Worm (Caenorhabditis elegans) whole organism, mixed stage, embryonic: Measurements from ENCODE around the gene Y57G11A.4.

ENCODE experiments used
- blmp-1 ChIP-seq: fragments of 150-350 bp; optimal IDR thresholded peaks from 2 replicates; lab custom pipeline; 2014; ENCODE audit warnings: missing biosample characterization, missing genetic modification characterization
- cnd-1 ChIP-seq: fragments of 200-800 bp; sonication (Bioruptor generic); optimal IDR thresholded peaks from 2 replicates; lab custom pipeline; 2018; ENCODE audit warnings: mild to moderate bottlenecking, missing genetic modification characterization, missing compliant biosample characterization
- elt-1 ChIP-seq: sonication (generic microtip); optimal IDR thresholded peaks from 2 replicates; lab custom pipeline; 2017; ENCODE audit warnings: missing genetic modification characterization, mild to moderate bottlenecking, missing compliant biosample characterization, antibody characterized with exemption, moderate library complexity, borderline replicate concordance; ENCODE audit not compliant: insufficient read depth
- hlh-1 ChIP-seq: fragments of 150-350 bp; optimal IDR thresholded peaks from 2 replicates; lab custom pipeline; 2014; ENCODE audit warnings: missing biosample characterization, missing genetic modification reagents, missing genetic modification characterization
- lin-13 ChIP-seq: fragments of 150-350 bp; optimal IDR thresholded peaks from 2 replicates; lab custom pipeline; 2014; ENCODE audit warnings: missing biosample characterization, missing genetic modification characterization
- mep-1 ChIP-seq: fragments of 150-350 bp; optimal IDR thresholded peaks from 2 replicates; lab custom pipeline; 2017; ENCODE audit warnings: missing biosample characterization, missing genetic modification reagents, missing genetic modification characterization, inconsistent platforms
- nhr-28 ChIP-seq: fragments of 150-350 bp; optimal IDR thresholded peaks from 2 replicates; lab custom pipeline; 2014; ENCODE audit warnings: missing biosample characterization, missing genetic modification characterization
- nhr-76 ChIP-seq: sonication (generic microtip); optimal IDR thresholded peaks from 2 replicates; lab custom pipeline; 2017; ENCODE audit warnings: missing biosample characterization, missing genetic modification characterization
- sem-2 ChIP-seq: fragments of 200-800 bp; sonication (Bioruptor generic); optimal IDR thresholded peaks from 2 replicates; lab custom pipeline; 2018; ENCODE audit warnings: mild to moderate bottlenecking, missing genetic modification characterization, missing compliant biosample characterization
- snpc-4 ChIP-seq: fragments of 150-350 bp; optimal IDR thresholded peaks from 2 replicates; lab custom pipeline; 2014; ENCODE audit warnings: missing biosample characterization, missing genetic modification characterization
- sptf-1 ChIP-seq: sonication (generic microtip); optimal IDR thresholded peaks from 2 replicates; lab custom pipeline; 2017; ENCODE audit warnings: mild to moderate bottlenecking, missing genetic modification characterization, moderate library complexity, missing compliant biosample characterization

DNA sequence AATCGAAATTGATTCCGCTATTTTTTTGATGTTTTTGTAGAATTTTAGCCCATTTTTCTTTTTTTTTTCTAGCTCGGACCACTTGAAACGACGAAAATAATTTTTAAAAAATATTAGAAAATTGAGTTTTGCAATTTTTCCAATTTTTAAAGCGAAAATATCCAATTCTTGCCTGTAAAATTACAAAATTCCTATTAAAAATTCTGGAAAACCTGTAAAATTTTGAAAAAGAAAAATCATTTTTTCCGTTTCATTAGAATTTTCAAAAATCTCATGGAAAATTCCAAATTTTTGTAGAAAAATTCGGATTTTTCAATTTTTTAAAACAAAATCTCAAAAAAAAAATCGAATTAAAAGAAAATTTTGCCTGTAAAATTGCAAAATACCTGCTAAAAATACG, 13.1 kb upstream of the Y57G11A.4 start:
- no peak for TF ChIP-seq sem-2 (GFP tag; lab: Kevin White, UChicago)
- TF ChIP-seq nhr-28 = no peak
- no peak for TF ChIP-seq elt-1
- TF ChIP-seq sptf-1 (tag; lab: Kevin White, UChicago) = no peak
- no peak for TF ChIP-seq mep-1 (tag; lab: Kevin White, UChicago)
- TF ChIP-seq snpc-4 (tag; lab: Kevin White, UChicago) = no peak
- TF ChIP-seq hlh-1 (tag; lab: Kevin White, UChicago) = no peak
- no peak for TF ChIP-seq cnd-1 (tag; lab: Kevin White, UChicago)
- TF ChIP-seq blmp-1 = no peak
- TF ChIP-seq lin-13 (tag; lab: Kevin White, UChicago) = no peak
- no peak for TF ChIP-seq nhr-76 (tag; lab: Kevin White, UChicago)
